Fruit fly (Drosophila melanogaster) whole organism, embryonic: ENCODE measurements around the gene CG8176.
A peak's percentile ranks its signal among the peaks of the same experiment; 100 is the strongest.

Experiments
- Abd-B ChIP-seq: fragments of 200-800 bp; sonication (Bioruptor generic); optimal IDR thresholded peaks from 2 replicates; lab custom pipeline; 2018; ENCODE audit warnings: missing biosample characterization, mild to moderate bottlenecking, missing genetic modification characterization, moderate library complexity
- B-H2 ChIP-seq: fragments of 200-800 bp; sonication (Bioruptor generic); optimal IDR thresholded peaks from 2 replicates; lab custom pipeline; 2018; ENCODE audit warnings: missing biosample characterization, mild to moderate bottlenecking, missing genetic modification characterization
- Bgb ChIP-seq: fragments of 200-800 bp; sonication (Bioruptor generic); IDR thresholded peaks from 2 replicates; pipeline ENCODE4 v1.3.6; 2022; ENCODE audit warnings: missing biosample characterization, missing genetic modification characterization; ENCODE audit not compliant: partially characterized antibody
- CG10147 ChIP-seq: fragments of 200-800 bp; sonication (Bioruptor generic); optimal IDR thresholded peaks from 2 replicates; lab custom pipeline; 2019; ENCODE audit warnings: missing biosample characterization, mild to moderate bottlenecking, missing genetic modification characterization, moderate library complexity
- CG10543 ChIP-seq: fragments of 200-800 bp; sonication (Bioruptor generic); optimal IDR thresholded peaks from 3 replicates; lab custom pipeline; 2017; ENCODE audit warnings: missing biosample characterization, mild to moderate bottlenecking, missing genetic modification characterization, moderate library complexity
- CG12155 ChIP-seq: fragments of 200-800 bp; sonication (Bioruptor generic); optimal IDR thresholded peaks from 3 replicates; lab custom pipeline; 2016; ENCODE audit warnings: missing biosample characterization, missing genetic modification characterization
- CG16779 ChIP-seq: fragments of 200-800 bp; sonication (Bioruptor generic); IDR thresholded peaks from 2 replicates; pipeline ENCODE4 v1.3.6; 2022; ENCODE audit warnings: missing biosample characterization, missing genetic modification characterization
- CG17359 ChIP-seq: fragments of 200-800 bp; sonication (Bioruptor generic); optimal IDR thresholded peaks from 3 replicates; lab custom pipeline; 2018; ENCODE audit warnings: missing biosample characterization, mild to moderate bottlenecking, missing genetic modification characterization, moderate library complexity
- CG18011 ChIP-seq: fragments of 200-800 bp; sonication (Bioruptor generic); optimal IDR thresholded peaks from 2 replicates; lab custom pipeline; 2017; ENCODE audit warnings: missing biosample characterization, missing genetic modification characterization, mild to moderate bottlenecking, moderate library complexity, missing genotype
- CG1832 ChIP-seq: fragments of 200-800 bp; sonication (Bioruptor generic); optimal IDR thresholded peaks from 2 replicates; lab custom pipeline; 2017; ENCODE audit warnings: missing biosample characterization, mild to moderate bottlenecking, missing genetic modification characterization, inconsistent platforms
- CG2678 ChIP-seq: fragments of 200-800 bp; sonication (Bioruptor generic); optimal IDR thresholded peaks from 3 replicates; lab custom pipeline; 2019; ENCODE audit warnings: missing biosample characterization, mild to moderate bottlenecking, missing genetic modification characterization, moderate library complexity
- CG4328 ChIP-seq: fragments of 200-800 bp; sonication (Bioruptor generic); optimal IDR thresholded peaks from 3 replicates; lab custom pipeline; 2017; ENCODE audit warnings: missing biosample characterization, missing genetic modification reagents, missing genetic modification characterization
- CG4617 ChIP-seq: fragments of 200-800 bp; sonication (Bioruptor generic); optimal IDR thresholded peaks from 3 replicates; lab custom pipeline; 2016; ENCODE audit warnings: missing biosample characterization, missing genetic modification characterization, borderline replicate concordance
- CG6175 ChIP-seq: fragments of 200-800 bp; sonication (Bioruptor generic); IDR thresholded peaks from 3 replicates; pipeline ENCODE4 v1.3.6; 2022; ENCODE audit warnings: missing biosample characterization, missing genetic modification characterization
- CG6654 ChIP-seq: fragments of 200-800 bp; sonication (Bioruptor generic); optimal IDR thresholded peaks from 2 replicates; lab custom pipeline; 2017; ENCODE audit warnings: missing biosample characterization, mild to moderate bottlenecking, missing genetic modification characterization
- CG8281 ChIP-seq: fragments of 200-800 bp; sonication (Bioruptor generic); optimal IDR thresholded peaks from 2 replicates; lab custom pipeline; 2018; ENCODE audit warnings: missing biosample characterization, mild to moderate bottlenecking, missing genetic modification characterization, moderate library complexity
- CG8478 ChIP-seq: fragments of >200 bp; optimal IDR thresholded peaks from 2 replicates; lab custom pipeline; 2018
- CG8765 ChIP-seq: fragments of 200-800 bp; sonication (Bioruptor generic); IDR thresholded peaks from 2 replicates; pipeline ENCODE4 v1.3.6; 2022; ENCODE audit warnings: missing biosample characterization, missing genetic modification characterization
- CG9727 ChIP-seq: fragments of 200-800 bp; sonication (Bioruptor generic); optimal IDR thresholded peaks from 3 replicates; lab custom pipeline; 2017; ENCODE audit warnings: missing biosample characterization, mild to moderate bottlenecking, missing genetic modification characterization
- CkIIα-i1 ChIP-seq: fragments of 200-800 bp; sonication (Bioruptor generic); IDR thresholded peaks from 2 replicates; pipeline ENCODE4 v1.3.6; 2022; ENCODE audit warnings: missing biosample characterization, missing genetic modification characterization
- Drgx ChIP-seq: fragments of 200-800 bp; sonication (Bioruptor generic); IDR thresholded peaks from 2 replicates; pipeline ENCODE4 v1.3.6; 2022; ENCODE audit warnings: missing biosample characterization, missing genetic modification characterization
- Fer1 ChIP-seq: fragments of 200-800 bp; sonication (Bioruptor generic); optimal IDR thresholded peaks from 2 replicates; lab custom pipeline; 2017; ENCODE audit warnings: missing biosample characterization, mild to moderate bottlenecking, missing genetic modification characterization
- HLH4C ChIP-seq: fragments of 200-800 bp; sonication (Bioruptor generic); IDR thresholded peaks from 3 replicates; pipeline ENCODE4 v1.3.6; 2022; ENCODE audit warnings: missing biosample characterization, missing genetic modification characterization; ENCODE audit not compliant: partially characterized antibody
- HmgZ ChIP-seq: fragments of 200-800 bp; sonication (Bioruptor generic); optimal IDR thresholded peaks from 2 replicates; lab custom pipeline; 2018; ENCODE audit warnings: missing biosample characterization, mild to moderate bottlenecking, missing genetic modification characterization
- Hr78 ChIP-seq, 2 experiments: fragments of 200-800 bp in 1 of 2; fragments of >200 bp in 1 of 2; sonication (Bioruptor generic) in 1 of 2; optimal IDR thresholded peaks; 2 replicates each; lab custom pipeline; 2017 to 2019; ENCODE audit warnings: missing biosample characterization in 2 of 2, missing genetic modification characterization in 2 of 2, mild to moderate bottlenecking in 1 of 2, moderate library complexity in 1 of 2
- NC2α ChIP-seq: fragments of 200-800 bp; sonication (Bioruptor generic); optimal IDR thresholded peaks from 2 replicates; lab custom pipeline; 2016; ENCODE audit warnings: missing biosample characterization, missing genetic modification characterization
- PHDP ChIP-seq: fragments of 200-800 bp; sonication (Bioruptor generic); optimal IDR thresholded peaks from 3 replicates; lab custom pipeline; 2018; ENCODE audit warnings: missing biosample characterization, mild to moderate bottlenecking, missing genetic modification characterization, moderate library complexity
- Ravus ChIP-seq: fragments of 200-800 bp; sonication (Bioruptor generic); IDR thresholded peaks from 2 replicates; pipeline ENCODE4 v1.3.6; 2022; ENCODE audit warnings: missing biosample characterization, missing genetic modification characterization
- Side ChIP-seq: fragments of 200-800 bp; sonication (Bioruptor generic); optimal IDR thresholded peaks from 2 replicates; lab custom pipeline; 2016; ENCODE audit warnings: missing biosample characterization, missing genetic modification characterization
- Usf ChIP-seq: fragments of 200-800 bp; sonication (Bioruptor generic); optimal IDR thresholded peaks from 2 replicates; lab custom pipeline; 2017; ENCODE audit warnings: missing genotype, missing biosample characterization, missing genetic modification characterization
- ac ChIP-seq: fragments of 200-800 bp; sonication (Bioruptor generic); optimal IDR thresholded peaks from 3 replicates; lab custom pipeline; 2017; ENCODE audit warnings: missing biosample characterization, mild to moderate bottlenecking, missing genetic modification characterization
- amos ChIP-seq: fragments of 200-800 bp; sonication (Bioruptor generic); IDR thresholded peaks from 2 replicates; pipeline ENCODE4 v1.3.6; 2022; ENCODE audit warnings: missing biosample characterization, missing genetic modification characterization; ENCODE audit not compliant: partially characterized antibody
- cas ChIP-seq: fragments of 200-800 bp; sonication (Bioruptor generic); IDR thresholded peaks from 2 replicates; pipeline ENCODE4 v1.3.6; 2022; ENCODE audit warnings: missing biosample characterization, missing genetic modification characterization
- chif ChIP-seq, 2 experiments: fragments of 200-800 bp; sonication (Bioruptor generic); optimal IDR thresholded peaks; 3 replicates each; lab custom pipeline; 2016; ENCODE audit warnings: missing biosample characterization in 2 of 2, missing genetic modification characterization in 2 of 2
- dati ChIP-seq: fragments of 200-800 bp; sonication (Bioruptor generic); IDR thresholded peaks from 2 replicates; pipeline ENCODE4 v1.3.6; 2022; ENCODE audit warnings: missing biosample characterization, missing genetic modification characterization
- gcm2 ChIP-seq: fragments of 200-800 bp; sonication (Bioruptor generic); optimal IDR thresholded peaks from 2 replicates; lab custom pipeline; 2016; ENCODE audit warnings: missing biosample characterization, missing genetic modification characterization
- insv ChIP-seq, 2 experiments: fragments of 200-800 bp; sonication (Bioruptor generic); optimal IDR thresholded peaks; 3 replicates each; lab custom pipeline; 2016 to 2018; ENCODE audit warnings: missing biosample characterization in 2 of 2, missing genetic modification characterization in 2 of 2
- ken ChIP-seq: fragments of 200-800 bp; sonication (Bioruptor generic); IDR thresholded peaks from 3 replicates; pipeline ENCODE4 v1.3.6; 2022; ENCODE audit warnings: missing biosample characterization, missing genetic modification characterization
- klu ChIP-seq: fragments of 200-800 bp; sonication (Bioruptor generic); IDR thresholded peaks from 2 replicates; pipeline ENCODE4 v1.3.6; 2022; ENCODE audit warnings: missing biosample characterization, missing genetic modification characterization
- nom ChIP-seq: fragments of 200-800 bp; sonication (Bioruptor generic); optimal IDR thresholded peaks from 2 replicates; lab custom pipeline; 2017; ENCODE audit warnings: missing biosample characterization, missing genetic modification characterization, mild to moderate bottlenecking, moderate library complexity, missing genetic modification reagents
- pita ChIP-seq: fragments of 200-800 bp; sonication (Bioruptor generic); optimal IDR thresholded peaks from 2 replicates; lab custom pipeline; 2017; ENCODE audit warnings: missing biosample characterization, mild to moderate bottlenecking, missing genetic modification characterization
- prd ChIP-seq, 3 experiments: fragments of >200 bp in 2 of 3; fragments of 200-800 bp in 1 of 3; sonication (Bioruptor generic) in 1 of 3; optimal IDR thresholded peaks in 2 of 3; IDR thresholded peaks in 1 of 3; 2 replicates in 2 of 3; 3 replicates in 1 of 3; pipeline versions ENCODE4 v1.3.6 to Lab custom; 2017 to 2022; ENCODE audit warnings: missing biosample characterization in 1 of 3, missing genetic modification characterization in 1 of 3
- slou ChIP-seq: fragments of 200-800 bp; sonication (Bioruptor generic); optimal IDR thresholded peaks from 3 replicates; lab custom pipeline; 2016; ENCODE audit warnings: missing biosample characterization, missing genetic modification characterization
- slp2 ChIP-seq: fragments of 200-800 bp; sonication (Bioruptor generic); optimal IDR thresholded peaks from 2 replicates; lab custom pipeline; 2016; ENCODE audit warnings: missing biosample characterization, missing genetic modification characterization
- stc ChIP-seq: fragments of 200-800 bp; sonication (Bioruptor generic); IDR thresholded peaks from 2 replicates; pipeline ENCODE4 v1.3.6; 2022; ENCODE audit warnings: missing biosample characterization, missing genetic modification characterization
- stwl ChIP-seq: fragments of 200-800 bp; sonication (Bioruptor generic); optimal IDR thresholded peaks from 3 replicates; lab custom pipeline; 2018; ENCODE audit warnings: missing biosample characterization, mild to moderate bottlenecking, missing genetic modification characterization, moderate library complexity
- unc-4 ChIP-seq: fragments of 200-800 bp; sonication (Bioruptor generic); IDR thresholded peaks from 2 replicates; pipeline ENCODE4 v1.3.6; 2022; ENCODE audit warnings: missing biosample characterization, missing genetic modification characterization; ENCODE audit not compliant: partially characterized antibody
- zfh2 ChIP-seq: fragments of 200-800 bp; sonication (Bioruptor generic); optimal IDR thresholded peaks from 2 replicates; lab custom pipeline; 2016; ENCODE audit warnings: missing biosample characterization, missing genetic modification characterization

The CG8176 gene

DNA sequence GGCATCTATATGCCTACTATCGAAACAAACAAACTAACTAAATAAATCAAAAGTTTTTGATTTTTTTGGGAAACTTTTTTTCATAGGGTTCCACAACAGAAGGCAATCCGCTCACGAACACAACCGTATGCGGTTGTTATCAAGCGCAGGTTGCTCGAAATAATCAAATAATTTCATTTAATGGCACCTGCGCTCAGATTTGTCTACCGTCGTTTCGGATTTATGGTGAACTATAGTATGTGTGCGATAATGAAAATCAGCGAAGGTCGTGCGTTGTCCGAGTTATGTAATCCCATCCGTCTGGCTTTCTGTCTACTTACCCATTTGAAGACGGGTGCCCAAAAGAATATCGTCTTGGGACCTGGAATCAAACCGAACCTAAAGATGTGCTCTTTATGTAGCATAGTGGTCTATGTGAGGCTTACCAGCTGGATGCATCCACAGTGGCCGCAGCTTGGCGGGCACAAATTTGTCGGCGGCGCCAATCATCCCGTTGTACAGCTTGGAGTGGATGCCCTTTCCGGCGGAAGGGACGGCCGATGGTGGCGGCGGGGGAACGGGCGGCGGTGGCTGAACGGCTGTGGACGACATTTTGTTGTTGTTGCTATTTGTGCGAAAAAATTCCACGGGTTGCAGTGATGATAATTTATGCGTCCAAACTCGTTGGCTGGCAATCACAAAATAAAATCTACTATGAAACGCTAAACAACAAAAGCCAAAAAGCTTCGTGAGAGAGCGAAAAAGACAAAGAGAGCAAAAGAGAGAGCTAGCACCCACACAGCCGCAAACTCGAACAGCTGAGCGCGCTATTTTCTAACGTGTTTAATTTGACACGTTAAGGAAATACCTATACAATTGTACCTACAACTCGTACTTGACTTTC is 57.4 kb downstream of the CG8176 start (continued):
- no peak for TF ChIP-seq pita (GFP tag; lab: Kevin White, UChicago)
- TF ChIP-seq dati (GFP tag; lab: Robert Waterston, UW): no peak
- TF ChIP-seq slp2 (GFP tag; lab: Kevin White, UChicago): no peak
- TF ChIP-seq Bgb: peak; percentile 43; the same call in 1 of the 2 replicates
- TF ChIP-seq zfh2 (GFP tag; lab: Kevin White, UChicago): no peak
- TF ChIP-seq CG4617: no peak
- no peak for TF ChIP-seq PHDP (tag; lab: Kevin White, UChicago)
- TF ChIP-seq Side (GFP tag; lab: Kevin White, UChicago): no peak
- no peak for TF ChIP-seq CkIIα-i1 (GFP tag; lab: Robert Waterston, UW)
- no peak for TF ChIP-seq CG16779 (GFP tag; lab: Robert Waterston, UW)
- TF ChIP-seq klu (GFP tag; lab: Robert Waterston, UW): no peak
- no peak for TF ChIP-seq stwl (tag; lab: Kevin White, UChicago)
- TF ChIP-seq CG18011 (GFP tag; lab: Kevin White, UChicago): no peak
- TF ChIP-seq ken (GFP tag; lab: Robert Waterston, UW): no peak
- no peak for TF ChIP-seq ac
- no peak for TF ChIP-seq Ravus (GFP tag; lab: Robert Waterston, UW)
- TF ChIP-seq nom: no peak
- TF ChIP-seq CG8478: no peak
- TF ChIP-seq amos (GFP tag; lab: Robert Waterston, UW): peak; percentile 28; the same call in 1 of the 2 replicates
- TF ChIP-seq Usf (GFP tag; lab: Kevin White, UChicago): no peak
- no peak for TF ChIP-seq CG12155
- TF ChIP-seq CG8765 (GFP tag; lab: Robert Waterston, UW): no peak
- no peak for TF ChIP-seq CG6654 (GFP tag; lab: Kevin White, UChicago)
- TF ChIP-seq HLH4C (GFP tag; lab: Robert Waterston, UW): 0 out of 3 replicates have a peak, but pooled peaks have one; percentile 20
- TF ChIP-seq CG10147 (GFP tag; lab: Kevin White, UChicago): no peak
- peak; percentile 11 for TF ChIP-seq Fer1
- TF ChIP-seq prd (optimal IDR thresholded peaks at IDR 0.05; lab: Kevin White, UChicago): no peak
- TF ChIP-seq prd (GFP tag; IDR thresholded peaks at IDR 0.05; lab: Robert Waterston, UW): no peak
- TF ChIP-seq stc (GFP tag; lab: Robert Waterston, UW): no peak
- no peak for TF ChIP-seq slou (GFP tag; lab: Kevin White, UChicago)
- TF ChIP-seq CG9727 (GFP tag; lab: Kevin White, UChicago): no peak
- no peak for TF ChIP-seq CG1832 (GFP tag; lab: Kevin White, UChicago)
- TF ChIP-seq gcm2 (GFP tag; lab: Kevin White, UChicago): no peak
- no peak for TF ChIP-seq CG4328 (GFP tag; lab: Kevin White, UChicago)
- no peak for TF ChIP-seq Hr78 (GFP tag; optimal IDR thresholded peaks at IDR 0.05; lab: Kevin White, UChicago)
- peak; percentile 33 for TF ChIP-seq HmgZ (tag; lab: Kevin White, UChicago)
- no peak for TF ChIP-seq CG8281 (tag; lab: Kevin White, UChicago)
- no peak for TF ChIP-seq NC2α
- peak; percentile 31 for TF ChIP-seq CG10543
- TF ChIP-seq B-H2: no peak
- TF ChIP-seq CG17359 (tag; lab: Kevin White, UChicago): no peak
- peak; percentile 36 for TF ChIP-seq unc-4 (GFP tag; lab: Robert Waterston, UW)
- TF ChIP-seq CG2678 (tag; lab: Kevin White, UChicago): no peak
- TF ChIP-seq CG6175: no peak
- no peak for TF ChIP-seq chif (GFP tag; optimal IDR thresholded peaks at IDR 0.05; lab: Kevin White, UChicago)
- TF ChIP-seq Drgx (GFP tag; lab: Robert Waterston, UW): no peak
- no peak for TF ChIP-seq insv (GFP tag; optimal IDR thresholded peaks at IDR 0.05; lab: Kevin White, UChicago)
- no peak for TF ChIP-seq cas (GFP tag; lab: Robert Waterston, UW)
- no peak for TF ChIP-seq Abd-B (GFP tag; lab: Kevin White, UChicago)
